Worm (Caenorhabditis elegans): Measurements from ENCODE around the gene kdin-1.

- TF ChIP-seq nhr-77 (tag; optimal IDR thresholded peaks at IDR 0.05) (no peak), ceh-82 (tag; optimal IDR thresholded peaks at IDR 0.05) (no peak), daf-12 (tag; optimal IDR thresholded peaks at IDR 0.05) (no peak), nhr-23 (tag; optimal IDR thresholded peaks at IDR 0.05) (no peak), lin-39 (tag; optimal IDR thresholded peaks at IDR 0.05) (no peak), fos-1 (tag; optimal IDR thresholded peaks at IDR 0.05) (no peak), nhr-11 (tag; optimal IDR thresholded peaks at IDR 0.05) (no peak), tbx-2 (tag; optimal IDR thresholded peaks at IDR 0.05) (no peak), ama-1 (optimal IDR thresholded peaks at IDR 0.05) (no peak), elt-3 (tag; optimal IDR thresholded peaks at IDR 0.05) (no peak), aly-2 (tag; optimal IDR thresholded peaks at IDR 0.05) (no peak), ztf-11 (tag; optimal IDR thresholded peaks at IDR 0.05) (no peak), snpc-4 (tag; optimal IDR thresholded peaks at IDR 0.05) (no peak), lsy-12 (tag; optimal IDR thresholded peaks at IDR 0.05) (no peak)
Observed at ce11 chrIV:11031640-11032039, 6.8 kb upstream of the kdin-1 start.

Measured in whole organism, L3 larva.